Worm (Caenorhabditis elegans): ENCODE measurements around the gene K02E11.3.

ce11 chrV:14256813-14257212 lies 10.2 kb upstream of the K02E11.3 start, which contains the start of gene sre-8:
- TF ChIP-seq sptf-1 (tag; optimal IDR thresholded peaks at IDR 0.05) (no peak), nhr-76 (tag; optimal IDR thresholded peaks at IDR 0.05) (no peak), dpl-1 (GFP tag; optimal IDR thresholded peaks at IDR 0.05) (no peak), ceh-63 (GFP tag; optimal IDR thresholded peaks at IDR 0.05) (no peak), nhr-85 (tag) (no peak), nhr-28 (tag; optimal IDR thresholded peaks at IDR 0.05) (no peak), lin-39 (tag; optimal IDR thresholded peaks at IDR 0.05) (no peak), jun-1 (tag; optimal IDR thresholded peaks at IDR 0.05) (no peak), fos-1 (tag; optimal IDR thresholded peaks at IDR 0.05) (no peak), skn-1 (tag; optimal IDR thresholded peaks at IDR 0.05) (no peak), ama-1 (optimal IDR thresholded peaks at IDR 0.05) (no peak), nhr-11 (tag; optimal IDR thresholded peaks at IDR 0.05) (no peak), nhr-12 (tag; optimal IDR thresholded peaks at IDR 0.05) (no peak), snpc-4 (tag; optimal IDR thresholded peaks at IDR 0.05) (no peak)
